Worm (Caenorhabditis elegans): ENCODE data around the gene H17B01.2.

- TF ChIP-seq lir-1 (GFP tag; conservative IDR thresholded peaks at IDR 0.05) (no peak), efl-1 (GFP tag; optimal IDR thresholded peaks at IDR 0.05) (no peak), lin-35 (GFP tag; optimal IDR thresholded peaks at IDR 0.05) (no peak), nhr-27 (tag; optimal IDR thresholded peaks at IDR 0.05) (no peak), akir-1 (GFP tag; optimal IDR thresholded peaks at IDR 0.05) (no peak), F52B5.7 (tag; optimal IDR thresholded peaks at IDR 0.05) (no peak), lsl-1 (GFP tag; optimal IDR thresholded peaks at IDR 0.05) (no peak), mcd-1 (GFP tag; IDR thresholded peaks at IDR 0.05) (no peak), ceh-58 (GFP tag; IDR thresholded peaks at IDR 0.05) (no peak), cebp-1 (GFP tag; IDR thresholded peaks at IDR 0.05) (no peak), cebp-1 (tag; optimal IDR thresholded peaks at IDR 0.05) (no peak)
Observed at ce11 chrII:1473481-1473880, 3.1 kb downstream of the H17B01.2 start, which contains the start of gene H17B01.5.
